Worm (Caenorhabditis elegans) whole organism, dauer: ENCODE measurements around the gene Y49G5A.1.

Experiments used
- unc-62 ChIP-seq: sonication (generic microtip); optimal IDR thresholded peaks from 2 replicates; lab custom pipeline; 2017; ENCODE audit warnings: missing biosample characterization, missing genetic modification reagents, missing genetic modification characterization

Y49G5A.1 gene

ce11 chrV:5287273-5287672 is at the start of gene Y49G5A.1:
Y49G5A.1 (minus strand) TSS chrV:5287373.
- TF ChIP-seq unc-62: no peak

ce11 chrV:5336884-5337283 is 49.7 kb upstream of the Y49G5A.1 start, which contains the start of gene srg-29:
srg-29 (plus strand) TSS chrV:5337184.
- TF ChIP-seq unc-62: no peak

- no peak for TF ChIP-seq unc-62
These were observed 47.4 kb upstream of the Y49G5A.1 start, which contains the start of gene srg-28 for ce11 chrV:5334588-5334987. srg-28 (plus strand) TSS chrV:5334888.

ce11 chrV:5330967-5331366 is 43.8 kb upstream of the Y49G5A.1 start, which contains the start of gene srg-26:
srg-26 (plus strand) TSS chrV:5331267.
- no peak for TF ChIP-seq unc-62

- no peak for TF ChIP-seq unc-62
These were observed 42.6 kb upstream of the Y49G5A.1 start for ce11 chrV:5329677-5330266.

ce11 chrV:5328314-5328713 is 41.1 kb upstream of the Y49G5A.1 start, which contains the start of gene C10G8.8:
C10G8.8 (minus strand) TSS chrV:5328414.
- no peak for TF ChIP-seq unc-62

ce11 chrV:5324566-5324965 is 37.4 kb upstream of the Y49G5A.1 start, which contains the start of gene ceh-33:
ceh-33 (minus strand) TSS chrV:5324666.
- no peak for TF ChIP-seq unc-62

- no peak for TF ChIP-seq unc-62
These were observed 35.6 kb upstream of the Y49G5A.1 start for ce11 chrV:5322815-5323214.

ce11 chrV:5319477-5319876 is 32.3 kb upstream of the Y49G5A.1 start, which contains the start of gene ceh-34:
ceh-34 (minus strand) TSS chrV:5319577.
- TF ChIP-seq unc-62: no peak

ce11 chrV:5318349-5318748 is 31.2 kb upstream of the Y49G5A.1 start:
- no peak for TF ChIP-seq unc-62

- no peak for TF ChIP-seq unc-62
These were observed 26.9 kb upstream of the Y49G5A.1 start, which contains the start of gene C10G8.2 for ce11 chrV:5314104-5314503. C10G8.2 (plus strand) TSS chrV:5314404.

ce11 chrV:5312453-5312852 is 25.3 kb upstream of the Y49G5A.1 start, which contains the start of gene C10G8.3:
C10G8.3 (plus strand) TSS chrV:5312753.
- TF ChIP-seq unc-62: no peak

ce11 chrV:5311635-5312034 is 24.5 kb upstream of the Y49G5A.1 start, which contains the start of gene C10G8.4:
C10G8.4 (plus strand) TSS chrV:5311935.
- TF ChIP-seq unc-62: no peak

- TF ChIP-seq unc-62: no peak
These were observed 17.2 kb upstream of the Y49G5A.1 start for ce11 chrV:5304366-5304765.

ce11 chrV:5303389-5303788 is 16.2 kb upstream of the Y49G5A.1 start, which contains the start of gene ncx-2:
ncx-2 (plus strand) TSS chrV:5303689.
- no peak for TF ChIP-seq unc-62

- TF ChIP-seq unc-62: no peak
These were observed 14.1 kb upstream of the Y49G5A.1 start for ce11 chrV:5301226-5301625.

- TF ChIP-seq unc-62: no peak
These were observed 10.6 kb upstream of the Y49G5A.1 start for ce11 chrV:5297740-5298139.

ce11 chrV:5295940-5296339 is 8.8 kb upstream of the Y49G5A.1 start:
- TF ChIP-seq unc-62: no peak
